Worm (Caenorhabditis elegans): ENCODE measurements around the gene gcsh-1.

DNA sequence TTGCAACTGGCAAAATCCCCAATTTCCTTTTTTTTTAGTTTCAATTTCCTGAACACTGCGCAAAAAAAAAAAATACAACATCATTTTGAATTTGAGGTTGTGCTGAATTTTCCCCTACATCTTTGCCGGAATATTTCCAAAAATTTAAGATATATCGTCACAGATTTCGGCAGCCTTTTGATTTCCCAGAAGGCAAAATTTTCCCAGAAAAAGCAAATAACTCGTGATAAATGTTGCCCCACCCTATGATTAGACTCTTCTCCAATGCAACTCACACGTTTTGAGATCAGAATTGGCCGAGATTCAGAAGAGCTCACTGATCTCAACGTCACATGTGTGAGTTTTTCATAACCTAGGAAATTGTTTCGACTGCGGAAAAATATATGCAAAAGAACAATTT is 22.4 kb downstream of the gcsh-1 start:
- no peak for TF ChIP-seq tab-1 (GFP tag; IDR thresholded peaks at IDR 0.05)
- TF ChIP-seq med-1 (GFP tag; optimal IDR thresholded peaks at IDR 0.05; ENCODE audit: insufficient read depth), result no peak
- no peak for TF ChIP-seq T22C8.4 (GFP tag; IDR thresholded peaks at IDR 0.05)
- no peak for TF ChIP-seq flt-1 (GFP tag; IDR thresholded peaks at IDR 0.05)
